Fruit fly (Drosophila melanogaster): Measurements from ENCODE around the gene CG3277.

Gene CG3277

DNA sequence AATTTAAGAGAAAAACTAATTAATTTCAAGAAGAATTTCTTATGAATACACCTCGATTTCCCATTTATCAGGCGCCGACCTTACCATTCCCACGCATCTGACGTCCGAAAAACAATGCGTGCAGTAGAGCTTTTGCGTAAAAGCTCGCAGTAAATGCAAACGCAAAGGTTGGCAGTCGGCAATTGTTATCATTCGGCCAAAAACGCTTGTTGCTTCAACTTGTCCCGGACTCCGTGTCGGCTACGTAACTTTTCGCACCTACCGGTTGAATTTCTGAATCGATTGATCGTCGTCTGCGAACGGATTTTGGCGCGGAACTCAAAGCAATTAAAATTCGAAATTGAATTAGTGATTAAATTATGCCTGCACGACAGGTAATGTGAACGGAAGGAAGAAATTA, at the start of gene CG3277:
Gene CG3277, plus strand, starts transcription at position 208 of the 400 bp plus-strand sequence.
- no peak for TF ChIP-seq CTCF (optimal IDR thresholded peaks at IDR 0.05)
- TF ChIP-seq CG8478 (optimal IDR thresholded peaks at IDR 0.05), result no peak

DNA sequence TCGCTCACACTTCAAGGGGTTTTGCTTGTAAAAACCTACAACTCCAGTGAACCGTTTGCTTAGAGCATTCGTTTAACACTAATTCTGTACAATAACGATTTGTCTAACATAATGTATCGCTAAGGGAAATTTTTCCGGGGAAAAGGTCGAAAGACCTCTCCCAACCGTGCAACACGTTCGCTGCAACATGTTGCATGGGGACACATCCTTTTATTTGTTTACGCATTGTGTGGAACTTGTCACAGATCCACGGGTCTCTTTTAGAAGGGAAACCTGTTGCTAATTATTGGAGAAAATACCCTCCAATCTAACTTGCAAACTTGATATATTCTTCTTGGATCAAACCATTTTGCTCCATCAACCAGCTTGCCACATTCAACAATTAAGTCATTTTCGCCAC, 38.3 kb upstream of the CG3277 start:
- TF ChIP-seq CG8478 (optimal IDR thresholded peaks at IDR 0.05) (no peak), CTCF (optimal IDR thresholded peaks at IDR 0.05) (no peak)

DNA sequence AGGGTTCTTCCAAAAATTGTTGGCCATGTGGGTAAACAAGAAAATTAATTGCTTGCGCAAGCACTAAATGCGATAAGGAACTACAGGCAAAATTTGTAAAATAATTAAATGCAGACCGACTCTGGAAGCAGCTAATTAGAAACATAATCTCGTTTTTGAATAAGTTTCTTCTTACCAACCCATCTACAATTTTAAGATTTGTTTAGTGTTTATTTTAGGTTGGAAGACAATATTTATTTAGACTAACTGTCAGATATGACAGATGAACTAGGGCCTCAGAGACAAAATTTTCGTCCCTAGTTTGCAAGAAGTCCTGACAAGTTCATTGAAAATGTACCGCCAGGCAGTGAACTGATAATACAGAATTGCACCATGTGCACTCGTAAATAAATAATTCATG, 34.8 kb upstream of the CG3277 start, which contains the start of gene CG3347:
Gene CG3347, plus strand, starts transcription at position 301 of the 400 bp plus-strand sequence.
- TF ChIP-seq CG8478 (optimal IDR thresholded peaks at IDR 0.05), result no peak
- TF ChIP-seq CTCF (optimal IDR thresholded peaks at IDR 0.05), result no peak

DNA sequence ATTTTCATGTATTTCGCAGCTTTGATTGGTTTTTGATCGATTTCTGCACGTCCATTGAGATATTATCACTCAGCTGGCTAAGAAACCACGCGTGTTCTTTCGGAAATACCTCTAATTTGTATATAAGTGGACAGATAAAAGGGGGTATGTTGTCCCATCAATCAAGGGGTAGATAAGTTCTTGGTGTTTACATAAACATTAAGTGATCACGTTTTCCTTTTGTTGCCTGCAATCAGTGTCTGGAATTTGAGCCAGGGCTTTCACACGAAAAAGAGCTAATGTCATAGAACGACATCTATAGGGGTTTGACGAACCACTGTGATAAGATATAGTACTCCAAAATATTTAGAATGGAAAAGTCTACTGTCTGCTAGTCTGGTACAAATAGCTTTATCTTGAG, 25.1 kb upstream of the CG3277 start:
- TF ChIP-seq CG8478 (optimal IDR thresholded peaks at IDR 0.05) (no peak), CTCF (optimal IDR thresholded peaks at IDR 0.05) (no peak)

DNA sequence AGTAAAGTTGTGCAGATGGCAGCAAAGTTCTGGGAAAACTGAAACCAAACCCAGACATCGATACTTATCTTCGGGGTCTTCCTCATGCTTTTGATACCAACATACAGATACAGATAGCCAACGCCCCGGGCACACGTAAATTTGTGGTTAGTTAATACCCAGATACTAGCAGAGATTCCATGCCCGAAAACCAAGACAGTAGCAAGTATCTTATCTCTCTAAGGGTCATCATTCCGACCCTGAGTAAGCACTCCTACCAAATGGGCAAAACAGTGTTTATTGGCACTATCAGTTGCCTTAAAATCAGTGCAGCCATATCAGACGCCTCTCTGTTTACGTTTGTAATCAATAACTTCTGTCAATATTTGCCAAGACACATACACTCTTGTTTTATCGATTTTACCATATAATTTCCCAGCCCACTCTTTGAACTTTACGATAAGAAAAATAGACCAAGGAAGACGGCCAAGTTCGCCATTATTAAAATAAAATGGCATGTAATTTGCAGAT, 23.4 kb upstream of the CG3277 start, which contains the start of gene OtopLb:
Gene OtopLb, minus strand, starts transcription at position 51 of the 510 bp plus-strand sequence.
- TF ChIP-seq CTCF (optimal IDR thresholded peaks at IDR 0.05), result no peak
- no peak for TF ChIP-seq CG8478 (optimal IDR thresholded peaks at IDR 0.05)

DNA sequence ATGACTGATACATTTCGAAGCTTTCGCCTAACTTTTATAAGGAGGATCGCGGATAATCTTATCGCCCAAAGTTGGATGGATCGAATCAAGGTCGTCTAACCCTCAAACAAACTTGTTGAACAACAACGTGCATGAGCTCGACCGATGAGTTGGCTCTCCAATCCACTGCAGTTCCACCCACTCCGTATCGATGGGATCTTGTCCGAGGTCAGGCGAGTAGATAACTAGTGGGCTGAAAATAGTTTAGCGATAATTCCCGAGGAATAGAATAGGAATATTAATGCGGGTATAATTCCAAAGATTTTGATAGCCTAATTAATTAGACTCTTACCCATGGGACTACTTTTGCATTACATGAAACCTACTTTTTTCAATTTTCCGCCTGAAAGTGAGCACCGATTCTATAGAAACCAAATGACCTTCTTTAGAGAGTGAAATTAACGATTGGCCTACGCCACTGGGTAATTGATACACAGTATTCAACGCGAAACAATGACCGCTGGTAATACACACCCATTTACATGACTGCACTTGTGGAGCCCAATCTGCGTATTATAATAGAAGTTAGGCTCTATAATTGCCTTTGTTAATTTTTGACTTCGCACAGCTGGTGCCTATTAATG, 10.1 kb upstream of the CG3277 start:
- no peak for TF ChIP-seq CG8478 (optimal IDR thresholded peaks at IDR 0.05)

DNA sequence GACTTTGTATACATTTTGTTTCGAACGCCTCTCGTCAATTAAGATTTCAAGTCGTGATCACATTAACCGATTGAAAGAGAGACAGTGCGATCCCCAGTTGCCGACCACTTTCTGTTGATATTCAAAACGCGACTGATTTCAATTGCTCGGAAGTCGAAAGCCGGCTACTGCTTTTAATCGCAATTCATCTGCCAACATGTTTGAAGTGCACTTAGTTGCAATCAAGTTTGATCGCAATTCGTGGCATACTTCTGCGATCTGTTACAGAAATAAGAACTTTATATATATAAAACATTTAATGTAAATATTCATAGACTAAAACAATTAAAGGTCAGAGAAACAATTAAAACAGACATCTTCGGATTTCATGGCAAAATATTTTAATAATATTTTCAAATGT, 9.3 kb upstream of the CG3277 start, which contains the start of gene CG9664:
Gene CG9664, minus strand, starts transcription at position 135 of the 400 bp plus-strand sequence.
- TF ChIP-seq CTCF (optimal IDR thresholded peaks at IDR 0.05), result no peak
- TF ChIP-seq CG8478 (optimal IDR thresholded peaks at IDR 0.05), result no peak

DNA sequence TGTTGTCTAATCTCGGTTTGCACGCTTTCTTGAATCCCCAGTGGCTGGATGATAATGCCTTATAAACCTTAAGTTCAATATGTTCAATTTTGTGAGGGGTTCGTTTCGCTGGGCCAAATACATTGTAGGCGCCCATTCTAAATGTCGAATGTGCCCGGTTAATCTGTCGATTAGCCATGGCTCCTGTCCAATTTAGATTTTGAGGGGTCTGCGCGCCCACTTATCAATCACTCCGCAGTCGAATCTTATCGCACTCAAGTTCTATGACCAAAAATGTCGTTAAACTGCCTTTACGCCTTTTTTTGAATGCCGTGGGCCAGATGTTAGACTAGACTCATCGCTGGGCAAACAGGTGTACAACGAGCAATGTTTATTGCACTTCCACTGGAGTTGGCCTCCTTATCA, 5.8 kb upstream of the CG3277 start:
- TF ChIP-seq CG8478 (optimal IDR thresholded peaks at IDR 0.05) (no peak), CTCF (optimal IDR thresholded peaks at IDR 0.05) (no peak)

DNA sequence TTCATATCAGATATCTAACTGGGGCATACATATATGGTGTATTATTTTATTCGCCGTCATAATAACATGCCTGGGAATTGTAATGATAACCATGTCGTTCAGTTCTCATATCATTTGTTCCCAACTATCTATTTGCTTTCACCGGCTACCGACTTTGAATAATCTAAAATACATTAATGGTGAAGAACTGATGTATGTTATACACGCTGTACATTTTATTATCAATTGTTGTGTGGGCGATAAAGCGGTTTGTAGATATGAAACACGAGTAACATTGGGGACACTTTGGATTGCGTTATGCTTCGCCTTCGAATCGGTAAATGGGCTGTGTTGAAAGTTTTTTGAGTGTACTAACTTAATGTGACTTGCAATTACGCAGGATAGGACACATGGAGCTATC, 4.8 kb upstream of the CG3277 start:
- TF ChIP-seq CG8478 (optimal IDR thresholded peaks at IDR 0.05) (no peak), CTCF (optimal IDR thresholded peaks at IDR 0.05) (no peak)

DNA sequence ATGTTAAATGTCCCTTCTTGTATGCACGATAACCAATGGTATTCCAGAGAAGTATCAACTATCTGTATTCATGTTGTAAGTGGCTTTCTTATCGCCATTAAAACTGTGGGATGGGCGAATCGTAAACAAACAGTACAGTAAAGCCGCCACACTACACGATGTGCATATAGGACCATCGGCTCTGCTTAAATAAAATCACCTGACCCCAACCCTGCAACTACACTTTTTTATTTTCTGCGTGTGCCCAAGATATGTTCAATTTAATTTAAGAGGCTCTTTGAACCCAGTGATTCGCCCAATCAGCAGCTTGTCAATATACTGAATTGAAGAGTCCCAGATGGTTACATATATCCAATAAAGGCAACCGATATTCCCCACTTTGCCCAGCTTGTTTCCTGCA, 4.1 kb upstream of the CG3277 start:
- TF ChIP-seq CG8478 (optimal IDR thresholded peaks at IDR 0.05), result no peak
- TF ChIP-seq CTCF (optimal IDR thresholded peaks at IDR 0.05), result no peak

DNA sequence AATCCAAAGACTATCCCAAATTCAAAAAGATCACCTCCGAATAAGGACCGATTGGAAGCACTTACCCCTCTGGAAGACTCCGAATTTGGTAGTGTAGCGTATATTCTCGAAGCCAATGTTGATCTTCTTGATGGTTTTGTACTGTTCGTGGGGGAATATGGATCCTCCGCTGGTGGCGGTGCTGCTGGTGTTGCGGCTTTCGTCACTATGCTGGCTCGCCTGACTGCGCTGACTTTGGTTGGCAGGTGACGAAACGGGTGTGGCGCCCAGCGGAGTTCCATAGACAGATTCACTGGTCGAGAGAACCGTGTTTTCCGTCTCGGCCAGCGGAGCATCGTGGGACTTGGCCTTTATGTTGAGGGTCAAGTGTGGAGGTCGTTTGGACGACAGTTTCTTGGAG, 2.8 kb upstream of the CG3277 start:
- TF ChIP-seq CTCF (optimal IDR thresholded peaks at IDR 0.05) (no peak), CG8478 (optimal IDR thresholded peaks at IDR 0.05) (no peak)

DNA sequence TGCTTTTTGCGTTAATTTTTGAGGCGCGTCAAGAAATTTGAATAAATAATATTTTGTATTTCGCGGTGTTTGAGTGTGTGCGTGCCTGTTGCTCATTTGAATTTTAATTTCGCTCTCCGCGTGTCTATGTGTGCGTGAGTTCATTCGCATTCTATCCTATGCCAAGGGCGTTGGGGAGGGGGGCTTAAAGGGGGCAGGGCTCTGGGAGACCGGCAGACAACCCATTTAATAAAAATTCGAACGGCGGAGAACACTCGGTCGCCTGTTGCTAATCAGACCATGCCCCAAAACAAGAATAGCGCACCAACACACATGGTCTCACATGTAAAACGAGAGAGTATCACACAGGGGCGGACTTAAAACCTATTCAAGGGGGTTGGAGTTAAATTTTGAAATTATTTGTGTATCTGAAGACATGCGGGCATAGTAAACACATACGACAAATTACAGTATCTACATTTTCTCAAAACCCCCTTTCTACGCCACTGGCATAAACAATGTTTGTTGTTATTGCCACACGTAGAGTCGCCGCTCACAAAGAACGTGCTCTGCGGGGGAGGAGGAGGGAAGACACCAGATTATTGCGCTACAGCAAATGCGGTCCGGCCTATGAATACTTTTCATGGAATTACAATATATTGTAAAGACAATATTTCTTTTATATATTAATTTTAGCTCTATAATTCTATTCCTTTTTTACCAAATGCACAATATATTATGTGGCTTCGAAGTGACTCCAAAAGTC, 2.0 kb upstream of the CG3277 start:
- TF ChIP-seq CTCF (optimal IDR thresholded peaks at IDR 0.05), result no peak
- TF ChIP-seq CG8478 (optimal IDR thresholded peaks at IDR 0.05), result no peak

DNA sequence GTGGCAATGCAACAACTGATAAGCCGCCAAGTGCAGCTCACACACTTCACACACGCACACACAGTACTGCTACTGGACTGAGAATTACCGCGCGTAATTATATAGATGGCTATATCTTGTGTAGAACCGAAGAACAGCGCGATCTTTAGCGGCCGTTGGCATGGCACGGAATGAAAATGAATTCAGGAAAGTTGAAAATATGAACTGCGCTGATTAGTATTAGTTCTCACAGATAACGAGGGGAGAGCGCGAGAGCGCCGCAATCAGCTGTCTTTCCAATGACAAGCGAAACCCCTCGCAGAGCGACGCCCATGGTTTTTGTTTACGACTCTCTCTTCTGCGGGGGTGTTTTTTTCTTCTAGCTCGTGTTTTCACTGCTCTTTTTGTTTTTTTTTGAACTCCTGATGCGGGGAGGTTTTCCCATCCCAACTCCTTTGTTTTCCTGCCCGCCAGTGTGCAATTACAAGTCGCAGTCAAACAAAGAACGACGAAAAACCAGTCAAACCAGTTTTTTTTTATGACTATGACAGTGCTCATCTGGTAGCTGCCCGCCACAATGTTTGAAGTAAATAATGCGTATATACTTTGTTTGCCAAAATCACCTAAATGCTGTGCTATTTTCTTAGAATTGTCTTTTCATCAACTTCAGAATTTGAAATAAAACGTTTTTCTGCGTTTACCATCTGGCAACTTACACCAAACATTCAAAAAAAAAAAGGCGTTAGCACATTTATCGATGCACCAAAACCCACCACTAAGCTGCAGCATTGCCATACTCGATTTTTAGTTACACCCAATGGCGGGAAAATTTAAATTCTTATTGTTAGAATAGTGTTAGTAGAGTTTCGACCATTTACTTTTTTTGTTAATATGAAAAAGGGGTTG, 700 bp upstream of the CG3277 start, which contains the start of gene CG9663:
Gene CG9663, minus strand, starts transcription at position 173 of the 885 bp plus-strand sequence.
- TF ChIP-seq CG8478 (optimal IDR thresholded peaks at IDR 0.05), result no peak
- TF ChIP-seq CTCF (optimal IDR thresholded peaks at IDR 0.05), result peak in 1 of 2 experiments; percentile 29

DNA sequence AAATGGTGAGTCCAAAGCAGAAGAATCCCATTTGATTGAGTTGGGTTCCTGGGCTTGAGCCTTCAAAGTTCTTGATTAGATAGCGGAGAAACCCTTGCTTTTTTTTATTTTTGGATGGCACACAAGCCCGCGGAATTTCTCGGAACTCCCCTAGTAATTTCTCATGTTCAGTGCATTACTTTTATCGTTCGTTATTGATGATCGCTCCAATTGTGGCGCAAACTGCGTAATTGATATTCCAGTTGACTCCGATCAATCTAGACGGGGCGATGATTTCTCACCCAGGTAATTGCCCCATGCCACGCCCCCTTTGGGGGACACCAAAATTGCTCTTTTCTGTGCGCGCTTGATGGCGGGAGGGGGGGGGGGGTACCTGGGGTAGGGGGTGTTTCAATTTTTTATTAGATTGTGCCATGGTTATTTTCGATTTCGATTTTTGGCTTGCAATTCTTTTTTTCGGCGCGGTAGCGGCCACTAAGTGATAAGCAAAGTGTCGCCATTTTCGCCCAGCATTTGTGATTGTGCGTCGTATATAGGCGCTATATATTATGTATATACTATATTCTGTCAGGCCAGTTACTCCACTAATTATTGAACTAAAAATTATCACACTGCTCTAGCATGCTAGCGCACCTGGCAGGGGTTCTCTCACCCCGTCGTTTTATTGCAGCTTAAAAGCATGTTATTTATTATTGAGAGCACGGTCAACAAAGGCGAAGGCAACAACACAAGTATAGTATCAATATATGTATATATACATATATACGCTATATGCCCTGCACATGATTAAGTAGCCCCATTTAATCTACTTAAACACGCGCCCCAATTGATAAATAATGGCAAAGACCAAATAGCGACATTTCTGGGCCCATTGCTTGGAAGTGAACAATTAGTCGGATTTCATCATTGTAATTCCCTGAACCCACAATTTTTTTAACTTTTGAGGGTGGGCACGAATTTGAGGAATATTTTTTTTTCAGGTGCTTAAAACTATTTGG, 1.2 kb downstream of the CG3277 start:
- TF ChIP-seq CTCF (optimal IDR thresholded peaks at IDR 0.05), result no peak
- TF ChIP-seq CG8478 (optimal IDR thresholded peaks at IDR 0.05), result no peak

Data from S2 (cell line).